Worm (Caenorhabditis elegans) whole organism, midembryonic: ENCODE measurements around the gene F41F3.9.

Experiments
- T22C8.4 ChIP-seq: fragments of 200-800 bp; sonication (Bioruptor generic); IDR thresholded peaks from 2 replicates; pipeline ENCODE4 v1.3.6; 2022; ENCODE audit warnings: missing genetic modification characterization, missing compliant biosample characterization
- cog-1 ChIP-seq: sonication (generic microtip); optimal IDR thresholded peaks from 2 replicates; lab custom pipeline; 2016; ENCODE audit warnings: missing genetic modification characterization, missing compliant biosample characterization
- flt-1 ChIP-seq: fragments of 200-800 bp; sonication (Bioruptor generic); IDR thresholded peaks from 2 replicates; pipeline ENCODE4 v1.3.6; 2022; ENCODE audit warnings: missing genetic modification characterization, missing compliant biosample characterization
- klf-2 ChIP-seq: fragments of 200-800 bp; sonication (Bioruptor generic); conservative IDR thresholded peaks from 2 replicates; pipeline ENCODE4 v1.3.6; 2022; ENCODE audit warnings: missing genetic modification reagents, missing genetic modification characterization, missing compliant biosample characterization
- med-1 ChIP-seq: sonication (generic microtip); optimal IDR thresholded peaks from 2 replicates; lab custom pipeline; 2017; ENCODE audit warnings: missing genetic modification characterization, mild to moderate bottlenecking, missing compliant biosample characterization, antibody characterized with exemption, missing genetic modification reagents; ENCODE audit not compliant: insufficient read depth
- ref-1 ChIP-seq: fragments of 200-800 bp; sonication (Bioruptor generic); conservative IDR thresholded peaks from 2 replicates; pipeline ENCODE4 v1.3.6; 2022; ENCODE audit warnings: missing genetic modification reagents, missing genetic modification characterization, missing compliant biosample characterization
- tab-1 ChIP-seq: fragments of 200-800 bp; sonication (Bioruptor generic); IDR thresholded peaks from 2 replicates; pipeline ENCODE4 v1.3.6; 2022; ENCODE audit warnings: missing genetic modification characterization, missing compliant biosample characterization
- ztf-23 ChIP-seq: fragments of 200-800 bp; sonication (Bioruptor generic); IDR thresholded peaks from 2 replicates; pipeline ENCODE4 v1.3.6; 2022; ENCODE audit warnings: missing genetic modification reagents, missing genetic modification characterization, missing compliant biosample characterization
- ztf-29 ChIP-seq: fragments of 200-800 bp; sonication (Bioruptor generic); IDR thresholded peaks from 2 replicates; pipeline ENCODE4 v1.3.6; 2022; ENCODE audit warnings: missing genetic modification reagents, missing genetic modification characterization, missing compliant biosample characterization

Gene F41F3.9

DNA sequence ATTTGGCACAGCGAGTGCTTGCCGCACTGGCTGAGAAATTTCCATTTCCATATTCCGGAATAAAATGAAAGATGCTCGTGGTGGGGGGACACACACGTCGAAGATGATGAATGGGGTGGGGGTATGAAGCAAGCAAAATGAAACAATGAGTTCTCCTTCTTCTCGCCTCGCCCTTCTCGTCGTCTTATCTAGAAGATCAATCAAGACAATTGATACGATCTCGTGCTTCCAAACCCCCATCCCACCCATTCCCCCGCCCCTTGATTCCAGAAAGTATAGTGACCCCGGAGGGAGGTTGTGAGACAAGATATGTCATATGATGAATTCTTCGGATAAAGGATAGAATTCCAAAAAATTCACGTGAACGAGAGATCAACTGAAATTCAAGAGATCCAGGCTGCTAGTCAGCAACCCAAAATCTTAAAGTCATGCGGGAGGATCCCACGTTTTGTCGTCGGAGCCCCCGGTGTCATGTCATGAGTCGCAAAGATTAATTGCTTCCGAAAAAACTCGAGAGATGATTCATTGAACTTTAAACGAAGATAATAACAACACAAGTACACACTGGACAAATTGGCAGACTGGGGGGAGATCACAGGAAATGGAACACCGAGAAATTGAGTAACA is 39.3 kb downstream of the F41F3.9 start:
- TF ChIP-seq ztf-29 (GFP tag; lab: Robert Waterston, UW) (no peak), T22C8.4 (GFP tag; lab: Robert Waterston, UW) (no peak), tab-1 (GFP tag; lab: Robert Waterston, UW) (no peak), ztf-23 (no peak), ref-1 (GFP tag; lab: Robert Waterston, UW) (no peak), cog-1 (tag; lab: Kevin White, UChicago) (no peak), flt-1 (GFP tag; lab: Robert Waterston, UW) (no peak), klf-2 (no peak), med-1 (GFP tag; lab: Kevin White, UChicago) (no peak)

- TF ChIP-seq ztf-29 (GFP tag; lab: Robert Waterston, UW) (no peak), ref-1 (GFP tag; lab: Robert Waterston, UW) (no peak), T22C8.4 (GFP tag; lab: Robert Waterston, UW) (no peak), klf-2 (no peak), cog-1 (tag; lab: Kevin White, UChicago) (no peak), ztf-23 (no peak), flt-1 (GFP tag; lab: Robert Waterston, UW) (no peak), tab-1 (GFP tag; lab: Robert Waterston, UW) (no peak), med-1 (GFP tag; lab: Kevin White, UChicago) (no peak)
These were observed 43.4 kb downstream of the F41F3.9 start for ce11 chrV:4698675-4699074.

ce11 chrV:4700189-4700588 is 44.9 kb downstream of the F41F3.9 start, which contains the start of gene ZC266.1:
ZC266.1 (minus strand) TSS chrV:4700289.
- TF ChIP-seq T22C8.4 (GFP tag; lab: Robert Waterston, UW) (no peak), med-1 (GFP tag; lab: Kevin White, UChicago) (no peak), tab-1 (GFP tag; lab: Robert Waterston, UW) (no peak), ref-1 (GFP tag; lab: Robert Waterston, UW) (no peak), ztf-29 (GFP tag; lab: Robert Waterston, UW) (no peak), klf-2 (no peak), flt-1 (GFP tag; lab: Robert Waterston, UW) (no peak), ztf-23 (no peak), cog-1 (tag; lab: Kevin White, UChicago) (no peak)
